Worm (Caenorhabditis elegans) whole organism, midembryonic: ENCODE measurements around the gene gnrr-2.

ENCODE experiments used
- flt-1 ChIP-seq: fragments of 200-800 bp; sonication (Bioruptor generic); IDR thresholded peaks from 2 replicates; pipeline ENCODE4 v1.3.6; 2022; ENCODE audit warnings: missing genetic modification characterization, missing compliant biosample characterization
- klf-2 ChIP-seq: fragments of 200-800 bp; sonication (Bioruptor generic); conservative IDR thresholded peaks from 2 replicates; pipeline ENCODE4 v1.3.6; 2022; ENCODE audit warnings: missing genetic modification reagents, missing genetic modification characterization, missing compliant biosample characterization
- tab-1 ChIP-seq: fragments of 200-800 bp; sonication (Bioruptor generic); IDR thresholded peaks from 2 replicates; pipeline ENCODE4 v1.3.6; 2022; ENCODE audit warnings: missing genetic modification characterization, missing compliant biosample characterization

- TF ChIP-seq flt-1 (GFP tag; lab: Robert Waterston, UW) (no peak), tab-1 (GFP tag; lab: Robert Waterston, UW) (no peak), klf-2 (GFP tag; lab: Robert Waterston, UW) (no peak)
Observed at ce11 chrV:14393504-14393903, 15.4 kb upstream of the gnrr-2 start, which contains the start of gene C15H11.1.
